Worm (Caenorhabditis elegans) whole organism, late embryonic: ENCODE measurements around the gene F53F1.4.

Experiments used
- F13H6.1 ChIP-seq: sonication (generic microtip); optimal IDR thresholded peaks from 2 replicates; lab custom pipeline; 2016; ENCODE audit warnings: missing genetic modification characterization, missing compliant biosample characterization
- K02D7.2 ChIP-seq: sonication (generic microtip); optimal IDR thresholded peaks from 2 replicates; lab custom pipeline; 2017; ENCODE audit warnings: mild to moderate bottlenecking, missing genetic modification characterization, missing compliant biosample characterization
- T23F11.4 ChIP-seq: fragments of 200-800 bp; sonication (Bioruptor generic); optimal IDR thresholded peaks from 2 replicates; lab custom pipeline; 2018; ENCODE audit warnings: mild to moderate bottlenecking, missing genetic modification characterization, missing compliant biosample characterization
- Y22D7AL.16 ChIP-seq: sonication (generic microtip); optimal IDR thresholded peaks from 2 replicates; lab custom pipeline; 2016; ENCODE audit warnings: missing genetic modification characterization, missing compliant biosample characterization
- ahr-1 ChIP-seq: sonication (generic microtip); optimal IDR thresholded peaks from 2 replicates; lab custom pipeline; 2016; ENCODE audit warnings: missing genetic modification characterization, missing compliant biosample characterization
- ama-1 ChIP-seq: fragments of 150-350 bp; optimal IDR thresholded peaks from 2 replicates; lab custom pipeline; 2014
- ceh-14 ChIP-seq: sonication (generic microtip); optimal IDR thresholded peaks from 2 replicates; lab custom pipeline; 2016; ENCODE audit warnings: missing genotype, missing genetic modification characterization, missing compliant biosample characterization
- ceh-19 ChIP-seq: fragments of 200-800 bp; sonication (Bioruptor generic); optimal IDR thresholded peaks from 2 replicates; lab custom pipeline; 2018; ENCODE audit warnings: mild to moderate bottlenecking, missing genetic modification characterization, missing compliant biosample characterization
- ceh-2 ChIP-seq: sonication (generic microtip); optimal IDR thresholded peaks from 2 replicates; lab custom pipeline; 2016; ENCODE audit warnings: missing genotype, missing genetic modification characterization, missing compliant biosample characterization
- ceh-22 ChIP-seq: sonication (generic microtip); optimal IDR thresholded peaks from 2 replicates; lab custom pipeline; 2017; ENCODE audit warnings: missing biosample characterization, missing genetic modification characterization
- ceh-31 ChIP-seq: sonication (generic microtip); optimal IDR thresholded peaks from 2 replicates; lab custom pipeline; 2016; ENCODE audit warnings: missing genetic modification characterization, missing compliant biosample characterization
- ceh-34 ChIP-seq: sonication (generic microtip); optimal IDR thresholded peaks from 2 replicates; lab custom pipeline; 2016; ENCODE audit warnings: mild to moderate bottlenecking, missing genetic modification characterization, missing compliant biosample characterization
- ceh-48 ChIP-seq: sonication (generic microtip); optimal IDR thresholded peaks from 2 replicates; lab custom pipeline; 2016; ENCODE audit warnings: missing genetic modification characterization, inconsistent platforms, missing compliant biosample characterization
- ceh-6 ChIP-seq: fragments of 200-800 bp; sonication (Bioruptor generic); optimal IDR thresholded peaks from 2 replicates; lab custom pipeline; 2018; ENCODE audit warnings: mild to moderate bottlenecking, missing genetic modification characterization, missing compliant biosample characterization
- ceh-9 ChIP-seq: sonication (generic microtip); optimal IDR thresholded peaks from 2 replicates; lab custom pipeline; 2016; ENCODE audit warnings: mild to moderate bottlenecking, missing genetic modification characterization, inconsistent platforms, missing compliant biosample characterization
- che-1 ChIP-seq: sonication (generic microtip); optimal IDR thresholded peaks from 2 replicates; lab custom pipeline; 2016; ENCODE audit warnings: mild to moderate bottlenecking, missing genetic modification characterization, missing compliant biosample characterization
- elt-2 ChIP-seq: sonication (generic microtip); optimal IDR thresholded peaks from 2 replicates; lab custom pipeline; 2016; ENCODE audit warnings: missing genetic modification reagents, missing genetic modification characterization, missing compliant biosample characterization
- ets-4 ChIP-seq: sonication (generic microtip); optimal IDR thresholded peaks from 2 replicates; lab custom pipeline; 2016; ENCODE audit warnings: missing genetic modification characterization, missing compliant biosample characterization
- hlh-13 ChIP-seq: fragments of 200-800 bp; sonication (Bioruptor generic); optimal IDR thresholded peaks from 2 replicates; lab custom pipeline; 2018; ENCODE audit warnings: mild to moderate bottlenecking, missing genetic modification characterization, missing compliant biosample characterization
- hlh-8 ChIP-seq: sonication (generic microtip); optimal IDR thresholded peaks from 2 replicates; lab custom pipeline; 2016; ENCODE audit warnings: missing genotype, missing genetic modification characterization, missing compliant biosample characterization
- lim-6 ChIP-seq: sonication (generic microtip); optimal IDR thresholded peaks from 2 replicates; lab custom pipeline; 2016; ENCODE audit warnings: missing genetic modification characterization, missing compliant biosample characterization
- lin-11 ChIP-seq: fragments of 200-800 bp; sonication (Bioruptor generic); optimal IDR thresholded peaks from 2 replicates; lab custom pipeline; 2018; ENCODE audit warnings: mild to moderate bottlenecking, missing genetic modification characterization, missing compliant biosample characterization
- madf-2 ChIP-seq: sonication (generic microtip); optimal IDR thresholded peaks from 2 replicates; lab custom pipeline; 2017; ENCODE audit warnings: missing genetic modification characterization, missing compliant biosample characterization
- mec-3 ChIP-seq: sonication (generic microtip); optimal IDR thresholded peaks from 2 replicates; lab custom pipeline; 2016; ENCODE audit warnings: borderline replicate concordance, missing genetic modification characterization, missing compliant biosample characterization
- nfya-1 ChIP-seq: sonication (generic microtip); optimal IDR thresholded peaks from 2 replicates; lab custom pipeline; 2017; ENCODE audit warnings: missing genetic modification characterization, mild to moderate bottlenecking, missing compliant biosample characterization, antibody characterized with exemption, moderate library complexity
- nhr-11 ChIP-seq: fragments of 150-350 bp; optimal IDR thresholded peaks from 2 replicates; lab custom pipeline; 2014; ENCODE audit warnings: missing biosample characterization, missing genetic modification characterization
- npax-4 ChIP-seq: sonication (generic microtip); optimal IDR thresholded peaks from 2 replicates; lab custom pipeline; 2016; ENCODE audit warnings: missing genetic modification characterization, missing compliant biosample characterization
- odd-2 ChIP-seq: sonication (generic microtip); optimal IDR thresholded peaks from 2 replicates; lab custom pipeline; 2017; ENCODE audit warnings: antibody characterized with exemption, mild to moderate bottlenecking, missing genetic modification characterization, missing compliant biosample characterization
- pat-9 ChIP-seq: fragments of 200-800 bp; sonication (Bioruptor generic); optimal IDR thresholded peaks from 2 replicates; lab custom pipeline; 2018; ENCODE audit warnings: mild to moderate bottlenecking, missing genetic modification characterization, moderate library complexity, missing compliant biosample characterization
- pqm-1 ChIP-seq: sonication (generic microtip); optimal IDR thresholded peaks from 2 replicates; lab custom pipeline; 2016; ENCODE audit warnings: missing genetic modification characterization, missing compliant biosample characterization
- pros-1 ChIP-seq: fragments of 150-350 bp; optimal IDR thresholded peaks from 2 replicates; lab custom pipeline; 2014; ENCODE audit warnings: missing biosample characterization, missing genetic modification reagents, missing genetic modification characterization
- rnt-1 ChIP-seq: sonication (generic microtip); optimal IDR thresholded peaks from 2 replicates; lab custom pipeline; 2016; ENCODE audit warnings: missing genetic modification characterization, missing compliant biosample characterization
- sdc-2 ChIP-seq: sonication (generic microtip); optimal IDR thresholded peaks from 2 replicates; lab custom pipeline; 2016; ENCODE audit warnings: missing genotype, missing genetic modification characterization, missing compliant biosample characterization
- sox-2 ChIP-seq: fragments of 200-800 bp; sonication (Bioruptor generic); IDR thresholded peaks from 2 replicates; pipeline ENCODE4 v1.3.6; 2022; ENCODE audit warnings: missing genetic modification reagents, missing genetic modification characterization, missing compliant biosample characterization
- sox-4 ChIP-seq: sonication (generic microtip); optimal IDR thresholded peaks from 2 replicates; lab custom pipeline; 2017; ENCODE audit warnings: mild to moderate bottlenecking, missing genetic modification characterization, inconsistent platforms, missing compliant biosample characterization
- syd-9 ChIP-seq: sonication (generic microtip); optimal IDR thresholded peaks from 2 replicates; lab custom pipeline; 2016; ENCODE audit warnings: mild to moderate bottlenecking, missing genetic modification characterization, moderate library complexity, missing compliant biosample characterization
- tbx-2 ChIP-seq: sonication (generic microtip); optimal IDR thresholded peaks from 2 replicates; lab custom pipeline; 2016; ENCODE audit warnings: missing genetic modification characterization, missing compliant biosample characterization
- ttx-3 ChIP-seq: sonication (generic microtip); optimal IDR thresholded peaks from 2 replicates; lab custom pipeline; 2016; ENCODE audit warnings: missing genetic modification reagents, missing genetic modification characterization, missing compliant biosample characterization
- unc-3 ChIP-seq, 2 experiments: fragments of 200-800 bp in 1 of 2; sonication (Bioruptor generic) in 1 of 2; sonication (generic microtip) in 1 of 2; conservative IDR thresholded peaks in 1 of 2; optimal IDR thresholded peaks in 1 of 2; 2 replicates each; pipeline versions ENCODE4 v1.3.6 to Lab custom; 2016 to 2022; ENCODE audit warnings: missing compliant biosample characterization in 2 of 2, missing genetic modification characterization in 2 of 2, missing genetic modification reagents in 1 of 2
- unc-42 ChIP-seq: sonication (generic microtip); optimal IDR thresholded peaks from 2 replicates; lab custom pipeline; 2016; ENCODE audit warnings: missing genotype, missing genetic modification characterization, missing compliant biosample characterization
- unc-86 ChIP-seq: sonication (generic microtip); optimal IDR thresholded peaks from 2 replicates; lab custom pipeline; 2016; ENCODE audit warnings: missing genetic modification characterization, missing compliant biosample characterization
- zip-5 ChIP-seq: sonication (generic microtip); optimal IDR thresholded peaks from 2 replicates; lab custom pipeline; 2016; ENCODE audit warnings: missing genetic modification characterization, missing compliant biosample characterization

F53F1.4 gene

DNA sequence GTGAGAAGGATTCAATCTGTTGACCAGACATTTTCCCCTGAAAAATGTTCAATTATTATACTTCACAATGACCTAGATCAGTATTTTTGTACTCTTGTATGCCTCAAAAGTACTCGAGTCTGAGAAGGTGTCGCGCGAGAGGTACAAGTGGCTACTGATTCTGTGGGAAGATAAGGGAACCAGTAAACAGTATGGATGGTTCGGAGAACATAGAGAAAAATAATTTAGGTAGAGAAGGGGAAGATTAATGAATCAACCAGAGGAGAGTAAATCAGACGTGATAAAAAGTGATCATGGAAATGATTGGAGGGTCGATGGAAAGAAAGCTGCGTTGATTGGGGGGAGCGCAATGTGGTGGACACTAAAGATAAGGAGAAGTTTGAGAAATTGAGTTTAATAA is 21.4 kb upstream of the F53F1.4 start:
- no peak for TF ChIP-seq pros-1 (tag; lab: Kevin White, UChicago)
- TF ChIP-seq lin-11 (tag; lab: Kevin White, UChicago), result no peak
- TF ChIP-seq K02D7.2 (tag; lab: Kevin White, UChicago), result no peak
- TF ChIP-seq ceh-34, result no peak
- no peak for TF ChIP-seq ama-1
- no peak for TF ChIP-seq odd-2 (tag; lab: Kevin White, UChicago)
- TF ChIP-seq ahr-1 (tag; lab: Kevin White, UChicago), result no peak
- no peak for TF ChIP-seq ets-4 (tag; lab: Kevin White, UChicago)
- no peak for TF ChIP-seq sdc-2

ce11 chrV:13390936-13391335 is 19.9 kb upstream of the F53F1.4 start:
- TF ChIP-seq unc-86 (no peak), ceh-19 (no peak), pqm-1 (no peak), nfya-1 (tag; lab: Kevin White, UChicago) (peak; percentile 22)

DNA sequence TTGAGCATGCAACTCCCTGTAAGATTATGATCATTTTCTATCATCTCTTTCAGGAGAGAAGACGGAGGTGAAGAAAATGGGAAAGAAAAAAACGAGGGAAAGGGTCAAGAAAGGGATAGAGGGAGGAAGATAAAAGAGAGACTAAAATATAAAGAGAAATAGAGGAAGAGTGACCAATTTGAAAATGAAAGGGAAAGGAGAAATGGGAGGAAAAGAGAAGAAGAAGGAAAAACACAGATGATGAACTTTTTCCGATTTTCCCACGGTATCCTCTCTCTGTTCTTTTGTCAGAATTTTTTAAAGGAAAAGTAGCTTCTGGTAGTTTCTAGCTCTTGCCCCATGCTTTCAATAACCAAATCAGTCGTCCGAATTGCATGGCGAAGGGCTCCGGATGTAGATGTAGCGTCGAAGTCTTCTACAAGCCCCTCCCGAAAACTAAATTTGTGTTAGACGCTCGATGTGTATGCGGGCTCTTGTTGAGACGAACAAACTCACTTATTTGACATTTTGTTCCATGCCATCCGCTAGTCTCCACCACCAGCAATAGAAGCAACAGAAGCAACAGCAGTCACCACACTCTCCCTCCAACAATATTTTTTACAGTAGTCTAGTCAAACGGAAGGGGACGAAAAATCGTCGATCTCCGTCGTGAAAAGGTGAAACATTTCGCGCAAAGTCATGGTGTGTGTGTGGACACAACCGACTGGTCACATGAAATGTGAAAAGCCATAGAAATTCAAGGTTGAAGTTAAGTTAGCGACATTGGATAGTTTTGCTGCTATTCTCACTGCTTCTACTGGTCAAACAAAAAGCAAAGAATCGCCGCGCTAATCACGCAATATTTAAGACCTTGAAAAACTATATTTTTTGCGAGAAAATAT is 19.3 kb upstream of the F53F1.4 start, which contains the start of gene somi-1:
Gene somi-1, minus strand, starts transcription at position 18 of the 881 bp plus-strand sequence.
- TF ChIP-seq pros-1 (tag; lab: Kevin White, UChicago) (no peak), nhr-11 (tag; lab: Kevin White, UChicago) (no peak), T23F11.4 (GFP tag; lab: Kevin White, UChicago) (no peak), ahr-1 (tag; lab: Kevin White, UChicago) (no peak), ceh-9 (tag; lab: Kevin White, UChicago) (no peak), unc-86 (no peak), npax-4 (tag; lab: Kevin White, UChicago) (no peak), ceh-48 (no peak), ceh-31 (tag; lab: Kevin White, UChicago) (peak; percentile 28), tbx-2 (tag; lab: Kevin White, UChicago) (peak; percentile 6), sox-4 (tag; lab: Kevin White, UChicago) (no peak), ets-4 (tag; lab: Kevin White, UChicago) (no peak), F13H6.1 (no peak), unc-42 (tag; lab: Kevin White, UChicago) (peak; percentile 98)

- TF ChIP-seq syd-9 (tag; lab: Kevin White, UChicago), result peak; percentile 79
- TF ChIP-seq K02D7.2 (tag; lab: Kevin White, UChicago), result no peak
- no peak for TF ChIP-seq sox-2 (GFP tag; lab: Robert Waterston, UW)
- TF ChIP-seq ceh-48, result peak; percentile 5
- no peak for TF ChIP-seq ahr-1 (tag; lab: Kevin White, UChicago)
- TF ChIP-seq elt-2 (tag; lab: Kevin White, UChicago), result no peak
- no peak for TF ChIP-seq nfya-1 (tag; lab: Kevin White, UChicago)
- TF ChIP-seq lin-11 (tag; lab: Kevin White, UChicago), result no peak
- TF ChIP-seq nhr-11 (tag; lab: Kevin White, UChicago), result no peak
- TF ChIP-seq npax-4 (tag; lab: Kevin White, UChicago), result no peak
- peak; percentile 75 for TF ChIP-seq pat-9
- no peak for TF ChIP-seq pros-1 (tag; lab: Kevin White, UChicago)
- TF ChIP-seq lim-6, result no peak
- TF ChIP-seq ceh-19, result peak; percentile 40
- TF ChIP-seq tbx-2 (tag; lab: Kevin White, UChicago), result peak; percentile 60
- TF ChIP-seq rnt-1 (tag; lab: Kevin White, UChicago), result peak; percentile 95
- TF ChIP-seq mec-3 (tag; lab: Kevin White, UChicago), result peak; percentile 46
- no peak for TF ChIP-seq ets-4 (tag; lab: Kevin White, UChicago)
- no peak for TF ChIP-seq zip-5
- no peak for TF ChIP-seq ceh-22 (tag; lab: Kevin White, UChicago)
- TF ChIP-seq ceh-14, result no peak
- no peak for TF ChIP-seq unc-3 (GFP tag; conservative IDR thresholded peaks at IDR 0.05; lab: Robert Waterston, UW)
- TF ChIP-seq unc-3 (tag; optimal IDR thresholded peaks at IDR 0.05; lab: Kevin White, UChicago), result no peak
- TF ChIP-seq ceh-6, result no peak
- TF ChIP-seq ceh-31 (tag; lab: Kevin White, UChicago), result peak; percentile 37
- TF ChIP-seq madf-2, result peak; percentile 24
- TF ChIP-seq ceh-2 (tag; lab: Kevin White, UChicago), result peak; percentile 11
- peak; percentile 10 for TF ChIP-seq hlh-13 (GFP tag; lab: Kevin White, UChicago)
- peak; percentile 19 for TF ChIP-seq Y22D7AL.16 (tag; lab: Kevin White, UChicago)
- no peak for TF ChIP-seq odd-2 (tag; lab: Kevin White, UChicago)
- no peak for TF ChIP-seq hlh-8 (tag; lab: Kevin White, UChicago)
- TF ChIP-seq sdc-2, result peak; percentile 50
- TF ChIP-seq sox-4 (tag; lab: Kevin White, UChicago), result peak; percentile 51
- peak; percentile 12 for TF ChIP-seq che-1 (tag; lab: Kevin White, UChicago)
- TF ChIP-seq ttx-3 (tag; lab: Kevin White, UChicago), result no peak
These were observed 17.5 kb upstream of the F53F1.4 start for ce11 chrV:13393333-13393803.
